Worm (Caenorhabditis elegans): ENCODE results near the gene C54F6.18.

DNA sequence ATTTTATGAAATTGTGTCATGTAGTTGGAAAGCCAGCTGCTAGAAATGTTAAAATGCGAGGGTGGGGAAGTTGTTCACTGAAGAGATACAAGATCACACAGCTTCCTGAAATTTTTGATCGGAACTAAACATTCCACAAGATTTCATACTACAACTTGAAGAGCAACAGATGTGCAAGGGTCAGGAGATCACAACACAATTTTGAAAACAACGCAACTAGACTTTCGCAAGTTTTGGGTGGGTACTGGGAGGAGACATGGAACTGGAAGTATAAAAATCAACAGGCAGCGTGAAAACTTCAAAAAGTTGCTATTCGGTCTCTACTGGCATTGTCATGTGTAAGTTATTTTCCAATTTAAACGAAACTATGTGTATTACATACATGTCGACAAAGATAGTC, 26.0 kb downstream of the C54F6.18 start, which contains the start of gene F19F10.3:
- TF ChIP-seq nhr-237 (tag; optimal IDR thresholded peaks at IDR 0.05): no peak
- TF ChIP-seq snpc-4 (tag; optimal IDR thresholded peaks at IDR 0.05): no peak
- no peak for TF ChIP-seq fos-1 (tag; optimal IDR thresholded peaks at IDR 0.05)
- no peak for TF ChIP-seq nhr-76 (tag; optimal IDR thresholded peaks at IDR 0.05)
- no peak for TF ChIP-seq zip-4 (GFP tag; optimal IDR thresholded peaks at IDR 0.05)
- TF ChIP-seq elt-2 (tag; optimal IDR thresholded peaks at IDR 0.05): no peak
- no peak for TF ChIP-seq nhr-85 (tag)
- TF ChIP-seq hpl-2 (GFP tag; optimal IDR thresholded peaks at IDR 0.05): no peak
- TF ChIP-seq lsy-2 (tag; optimal IDR thresholded peaks at IDR 0.05): no peak
- no peak for TF ChIP-seq pqm-1 (tag; optimal IDR thresholded peaks at IDR 0.05)
- TF ChIP-seq ama-1 (optimal IDR thresholded peaks at IDR 0.05): no peak
- no peak for TF ChIP-seq pag-3 (tag; optimal IDR thresholded peaks at IDR 0.05; ENCODE audit: borderline replicate concordance, insufficient read depth)
- no peak for TF ChIP-seq elt-3 (tag; optimal IDR thresholded peaks at IDR 0.05)
- no peak for TF ChIP-seq efl-1 (optimal IDR thresholded peaks at IDR 0.05)
- no peak for TF ChIP-seq efl-1 (GFP tag; optimal IDR thresholded peaks at IDR 0.05 in 1 of 2)

All from whole organism, L1 larva.